Fruit fly (Drosophila melanogaster) whole organism, embryonic: ENCODE measurements around the gene CG42402.
"Not testable (repeated sequence)": the region's sequence is repeated elsewhere in the genome, so short reads cannot be mapped to it uniquely, and the experiment has no call there.

Source experiments
- Awh ChIP-seq: fragments of 200-800 bp; sonication (Bioruptor generic); IDR thresholded peaks from 2 replicates; pipeline ENCODE4, ENCODE4 v1.3.6; 2022; ENCODE audit warnings: missing biosample characterization, missing genetic modification characterization
- Blimp-1 ChIP-seq: fragments of 200-800 bp; sonication (Bioruptor generic); optimal IDR thresholded peaks from 3 replicates; lab custom pipeline; 2018; ENCODE audit warnings: missing biosample characterization, missing genetic modification characterization, mild to moderate bottlenecking, moderate library complexity, missing genetic modification reagents
- CG10366 ChIP-seq: fragments of 200-800 bp; sonication (Bioruptor generic); IDR thresholded peaks from 2 replicates; pipeline ENCODE4 v1.3.6; 2022; ENCODE audit warnings: missing biosample characterization, missing genetic modification characterization
- CG13894 ChIP-seq: fragments of 200-800 bp; sonication (Bioruptor generic); optimal IDR thresholded peaks from 3 replicates; lab custom pipeline; 2018; ENCODE audit warnings: missing biosample characterization, mild to moderate bottlenecking, missing genetic modification characterization, moderate library complexity
- CG17328 ChIP-seq: fragments of 200-800 bp; sonication (Bioruptor generic); IDR thresholded peaks from 2 replicates; pipeline ENCODE4 v1.3.6; 2022; ENCODE audit warnings: missing biosample characterization, missing genetic modification characterization
- CG18011 ChIP-seq: fragments of 200-800 bp; sonication (Bioruptor generic); optimal IDR thresholded peaks from 2 replicates; lab custom pipeline; 2017; ENCODE audit warnings: missing biosample characterization, missing genetic modification characterization, mild to moderate bottlenecking, moderate library complexity, missing genotype
- CG2199 ChIP-seq: fragments of 200-800 bp; sonication (Bioruptor generic); IDR thresholded peaks from 3 replicates; pipeline ENCODE4 v1.3.6; 2022; ENCODE audit warnings: missing biosample characterization, missing genetic modification characterization
- CG3163 ChIP-seq: fragments of 200-800 bp; sonication (Bioruptor generic); optimal IDR thresholded peaks from 3 replicates; lab custom pipeline; 2016; ENCODE audit warnings: missing biosample characterization, missing genetic modification characterization
- CG34224 ChIP-seq: fragments of 200-800 bp; sonication (Bioruptor generic); IDR thresholded peaks from 3 replicates; pipeline ENCODE4 v1.3.6; 2022; ENCODE audit warnings: missing biosample characterization, missing genetic modification characterization; ENCODE audit not compliant: partially characterized antibody
- CG6175 ChIP-seq: fragments of 200-800 bp; sonication (Bioruptor generic); IDR thresholded peaks from 3 replicates; pipeline ENCODE4 v1.3.6; 2022; ENCODE audit warnings: missing biosample characterization, missing genetic modification characterization
- CG7372 ChIP-seq: fragments of 200-800 bp; sonication (Bioruptor generic); IDR thresholded peaks from 2 replicates; pipeline ENCODE4 v1.3.6; 2022; ENCODE audit warnings: missing biosample characterization, missing genetic modification characterization
- CG8765 ChIP-seq: fragments of 200-800 bp; sonication (Bioruptor generic); IDR thresholded peaks from 2 replicates; pipeline ENCODE4 v1.3.6; 2022; ENCODE audit warnings: missing biosample characterization, missing genetic modification characterization
- CG8924 ChIP-seq: fragments of 200-800 bp; optimal IDR thresholded peaks from 3 replicates; lab custom pipeline; 2019; ENCODE audit warnings: missing biosample characterization, mild to moderate bottlenecking, missing genetic modification characterization, moderate library complexity
- Camta ChIP-seq: fragments of 200-800 bp; sonication (Bioruptor generic); optimal IDR thresholded peaks from 2 replicates; lab custom pipeline; 2016; ENCODE audit warnings: missing biosample characterization, missing genetic modification characterization
- Deaf1 ChIP-seq: fragments of 200-800 bp; optimal IDR thresholded peaks from 3 replicates; lab custom pipeline; 2019; ENCODE audit warnings: missing biosample characterization, mild to moderate bottlenecking, missing genetic modification characterization, moderate library complexity
- Eip74EF ChIP-seq, 2 experiments: fragments of 200-800 bp in 1 of 2; fragments of >200 bp in 1 of 2; sonication (Bioruptor generic) in 1 of 2; optimal IDR thresholded peaks; 2 replicates each; lab custom pipeline; 2017 to 2019; ENCODE audit warnings: missing biosample characterization in 2 of 2, missing genetic modification characterization in 2 of 2, mild to moderate bottlenecking in 1 of 2, moderate library complexity in 1 of 2
- Elba2 ChIP-seq: fragments of 200-800 bp; sonication (Bioruptor generic); optimal IDR thresholded peaks from 3 replicates; lab custom pipeline; 2016; ENCODE audit warnings: missing biosample characterization, missing genetic modification characterization
- Ets97D ChIP-seq: fragments of 200-800 bp; sonication (Bioruptor generic); optimal IDR thresholded peaks from 3 replicates; lab custom pipeline; 2016; ENCODE audit warnings: missing biosample characterization, missing genetic modification characterization
- Fer2 ChIP-seq: fragments of 200-800 bp; sonication (Bioruptor generic); optimal IDR thresholded peaks from 2 replicates; lab custom pipeline; 2018; ENCODE audit warnings: missing biosample characterization, mild to moderate bottlenecking, missing genetic modification characterization, moderate library complexity
- Gsc ChIP-seq: fragments of 200-800 bp; sonication (Bioruptor generic); IDR thresholded peaks from 2 replicates; pipeline ENCODE4 v1.3.6; 2022; ENCODE audit warnings: missing biosample characterization, missing genetic modification characterization
- H2.0 ChIP-seq: fragments of 200-800 bp; sonication (Bioruptor generic); IDR thresholded peaks from 2 replicates; pipeline ENCODE4 v1.3.6; 2022; ENCODE audit warnings: missing biosample characterization, missing genetic modification characterization
- Hmr ChIP-seq: fragments of 200-800 bp; sonication (Bioruptor generic); optimal IDR thresholded peaks from 3 replicates; lab custom pipeline; 2017; ENCODE audit warnings: mild to moderate bottlenecking, missing biosample characterization, missing genetic modification reagents, missing genetic modification characterization
- Hr3 ChIP-seq: fragments of 200-800 bp; sonication (Bioruptor generic); optimal IDR thresholded peaks from 3 replicates; lab custom pipeline; 2016; ENCODE audit warnings: missing biosample characterization, missing genetic modification characterization
- Meics ChIP-seq: fragments of 200-800 bp; sonication (Bioruptor generic); optimal IDR thresholded peaks from 2 replicates; lab custom pipeline; 2017; ENCODE audit warnings: missing biosample characterization, mild to moderate bottlenecking, missing genetic modification characterization
- Pdp1 ChIP-seq, 2 experiments: fragments of 200-800 bp; sonication (Bioruptor generic); optimal IDR thresholded peaks; 3 replicates each; lab custom pipeline; 2016; ENCODE audit warnings: missing biosample characterization in 2 of 2, missing genetic modification characterization in 2 of 2, mild to moderate bottlenecking in 1 of 2, moderate library complexity in 1 of 2
- Trl ChIP-seq, 3 experiments: fragments of >200 bp in 2 of 3; fragments of 200-800 bp in 1 of 3; sonication (Bioruptor generic) in 1 of 3; optimal IDR thresholded peaks; 2 replicates in 1 of 3; 3 replicates in 2 of 3; lab custom pipeline; 2016 to 2017; ENCODE audit warnings: missing biosample characterization in 1 of 3, missing genetic modification characterization in 1 of 3
- YL-1 ChIP-seq: fragments of 200-800 bp; sonication (Bioruptor generic); optimal IDR thresholded peaks from 3 replicates; lab custom pipeline; 2017; ENCODE audit warnings: missing biosample characterization, mild to moderate bottlenecking, missing genetic modification characterization
- abd-A ChIP-seq: fragments of 200-800 bp; sonication (Bioruptor generic); optimal IDR thresholded peaks from 3 replicates; lab custom pipeline; 2019; ENCODE audit warnings: missing biosample characterization, mild to moderate bottlenecking, missing genetic modification characterization, moderate library complexity
- chinmo ChIP-seq: fragments of 200-800 bp; sonication (Bioruptor generic); IDR thresholded peaks from 4 replicates; pipeline ENCODE4 v1.3.6; 2022; ENCODE audit warnings: missing biosample characterization, missing genetic modification characterization; ENCODE audit not compliant: partially characterized antibody
- disco-r ChIP-seq: fragments of 200-800 bp; sonication (Bioruptor generic); optimal IDR thresholded peaks from 2 replicates; lab custom pipeline; 2016; ENCODE audit warnings: missing biosample characterization, missing genetic modification characterization
- emc ChIP-seq: fragments of 200-800 bp; sonication (Bioruptor generic); optimal IDR thresholded peaks from 2 replicates; lab custom pipeline; 2016; ENCODE audit warnings: missing biosample characterization, missing genetic modification characterization
- esg ChIP-seq: fragments of 200-800 bp; sonication (Bioruptor generic); conservative IDR thresholded peaks from 2 replicates; pipeline ENCODE4 v1.3.6; 2022; ENCODE audit warnings: missing biosample characterization, missing genetic modification characterization
- ewg ChIP-seq: fragments of 200-800 bp; sonication (Bioruptor generic); optimal IDR thresholded peaks from 3 replicates; lab custom pipeline; 2017; ENCODE audit warnings: mild to moderate bottlenecking, missing biosample characterization, missing genetic modification reagents, missing genetic modification characterization
- grn ChIP-seq: fragments of 200-800 bp; sonication (Bioruptor generic); optimal IDR thresholded peaks from 3 replicates; lab custom pipeline; 2017; ENCODE audit warnings: missing biosample characterization, missing genetic modification characterization
- gsb-n ChIP-seq: fragments of 200-800 bp; sonication (Bioruptor generic); optimal IDR thresholded peaks from 3 replicates; lab custom pipeline; 2018; ENCODE audit warnings: missing biosample characterization, mild to moderate bottlenecking, missing genetic modification characterization
- jumu ChIP-seq: fragments of 200-800 bp; sonication (Bioruptor generic); optimal IDR thresholded peaks from 3 replicates; lab custom pipeline; 2016; ENCODE audit warnings: missing biosample characterization, missing genetic modification characterization
- knrl ChIP-seq: fragments of 200-800 bp; sonication (Bioruptor generic); IDR thresholded peaks from 3 replicates; pipeline ENCODE4 v1.3.6; 2022; ENCODE audit warnings: missing biosample characterization, missing genetic modification characterization; ENCODE audit not compliant: partially characterized antibody
- lbe ChIP-seq: fragments of 200-800 bp; sonication (Bioruptor generic); optimal IDR thresholded peaks from 2 replicates; lab custom pipeline; 2016; ENCODE audit warnings: missing biosample characterization, mild to moderate bottlenecking, missing genetic modification characterization
- mld ChIP-seq: fragments of 200-800 bp; sonication (Bioruptor generic); IDR thresholded peaks from 3 replicates; pipeline ENCODE4 v1.3.6; 2022; ENCODE audit warnings: missing biosample characterization, missing genetic modification characterization; ENCODE audit not compliant: partially characterized antibody
- org-1 ChIP-seq: fragments of 200-800 bp; sonication (Bioruptor generic); optimal IDR thresholded peaks from 2 replicates; lab custom pipeline; 2017; ENCODE audit warnings: missing biosample characterization, missing genetic modification characterization
- pnt ChIP-seq: fragments of 200-800 bp; sonication (Bioruptor generic); optimal IDR thresholded peaks from 3 replicates; lab custom pipeline; 2016; ENCODE audit warnings: missing biosample characterization, missing genetic modification characterization
- pzg ChIP-seq: fragments of 200-800 bp; sonication (Bioruptor generic); optimal IDR thresholded peaks from 3 replicates; lab custom pipeline; 2018; ENCODE audit warnings: missing biosample characterization, mild to moderate bottlenecking, missing genetic modification characterization, moderate library complexity
- sd ChIP-seq: fragments of 200-800 bp; sonication (Bioruptor generic); optimal IDR thresholded peaks from 3 replicates; lab custom pipeline; 2018; ENCODE audit warnings: missing biosample characterization, mild to moderate bottlenecking, missing genetic modification characterization, moderate library complexity
- sens ChIP-seq: fragments of 200-800 bp; sonication (Bioruptor generic); peaks from one replicate; lab custom pipeline; 2016; ENCODE audit warnings: missing biosample characterization, missing genetic modification characterization
- trh ChIP-seq: fragments of 200-800 bp; sonication (Bioruptor generic); optimal IDR thresholded peaks from 2 replicates; lab custom pipeline; 2016; ENCODE audit warnings: missing biosample characterization, missing genetic modification characterization
- zen2 ChIP-seq: fragments of 200-800 bp; sonication (Bioruptor generic); IDR thresholded peaks from 3 replicates; pipeline ENCODE4 v1.3.6; 2022; ENCODE audit warnings: missing biosample characterization, missing genetic modification characterization; ENCODE audit not compliant: partially characterized antibody
- zfh2 ChIP-seq: fragments of 200-800 bp; sonication (Bioruptor generic); optimal IDR thresholded peaks from 2 replicates; lab custom pipeline; 2016; ENCODE audit warnings: missing biosample characterization, missing genetic modification characterization

CG42402 gene

DNA sequence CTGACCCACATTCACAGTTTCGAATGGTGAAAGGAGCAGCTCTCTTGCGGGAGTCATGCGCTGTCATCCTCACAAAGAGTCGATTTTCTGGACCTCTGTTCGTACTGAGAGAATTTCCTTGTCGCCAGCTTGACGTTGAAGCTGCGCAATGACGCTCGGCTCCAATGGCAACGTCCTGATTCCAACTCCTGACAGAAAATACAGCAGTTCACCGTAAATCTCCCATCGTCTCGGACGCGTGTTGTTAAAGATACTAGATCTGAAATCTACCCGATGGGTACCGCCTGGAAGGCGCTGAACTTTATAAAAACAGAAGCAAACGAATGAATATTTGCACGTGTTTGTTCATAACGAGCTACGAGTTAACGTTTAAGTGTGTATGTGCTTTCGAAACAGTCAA is 6.1 kb downstream of the CG42402 start:
- TF ChIP-seq CG3163 (GFP tag; lab: Kevin White, UChicago) (peak; percentile 65), Deaf1 (tag; lab: Kevin White, UChicago) (peak; percentile 54), Hmr (GFP tag; lab: Kevin White, UChicago) (peak; percentile 1), Pdp1 (GFP tag; optimal IDR thresholded peaks at IDR 0.05; lab: Kevin White, UChicago) (no peak), knrl (no peak), CG18011 (GFP tag; lab: Kevin White, UChicago) (no peak), YL-1 (GFP tag; lab: Kevin White, UChicago) (no peak), sens (GFP tag; lab: Kevin White, UChicago) (peak; percentile 40), pzg (GFP tag; lab: Kevin White, UChicago) (no peak), ewg (GFP tag; lab: Kevin White, UChicago) (peak; percentile 82), Trl (optimal IDR thresholded peaks at IDR 0.05; lab: Kevin White, UChicago) (peak; percentile 10 to 46), Trl (GFP tag; optimal IDR thresholded peaks at IDR 0.05; lab: Kevin White, UChicago) (no peak), CG34224 (0 out of 3 replicates have a peak, but pooled peaks have one; percentile 17), zen2 (peak; percentile 27; the same call in 1 of the 3 replicates), CG13894 (tag; lab: Kevin White, UChicago) (peak; percentile 60), Elba2 (no peak)

DNA sequence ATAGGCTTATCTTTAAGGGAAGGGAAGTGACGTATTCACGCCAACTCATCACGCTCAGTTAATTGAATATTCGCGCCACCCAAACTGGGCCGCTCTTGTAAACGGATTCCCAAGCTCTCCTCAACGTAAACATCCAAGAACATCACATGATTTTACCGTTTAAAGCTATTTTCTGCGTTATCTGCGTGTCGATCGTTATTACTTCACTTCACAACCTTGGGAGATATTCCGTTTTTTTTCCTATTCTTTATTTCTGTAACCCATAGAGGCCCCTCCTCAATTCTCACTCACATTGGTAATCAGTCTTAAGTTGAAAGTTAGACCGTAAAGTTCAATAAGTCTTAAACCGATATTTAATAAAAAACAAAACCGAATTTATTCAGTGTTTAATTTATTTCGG is 48.4 kb downstream of the CG42402 start, which contains the start of gene Gfat1:
TSS of gene Gfat1 (plus strand) at position 301 of the 400 bp plus-strand sequence.
- not testable (repeated sequence) for TF ChIP-seq Meics (GFP tag; lab: Kevin White, UChicago); sd (tag; lab: Kevin White, UChicago); zfh2
- TF ChIP-seq, all 482 proteins: peak for 0; not testable (repeated sequence) for 482

DNA sequence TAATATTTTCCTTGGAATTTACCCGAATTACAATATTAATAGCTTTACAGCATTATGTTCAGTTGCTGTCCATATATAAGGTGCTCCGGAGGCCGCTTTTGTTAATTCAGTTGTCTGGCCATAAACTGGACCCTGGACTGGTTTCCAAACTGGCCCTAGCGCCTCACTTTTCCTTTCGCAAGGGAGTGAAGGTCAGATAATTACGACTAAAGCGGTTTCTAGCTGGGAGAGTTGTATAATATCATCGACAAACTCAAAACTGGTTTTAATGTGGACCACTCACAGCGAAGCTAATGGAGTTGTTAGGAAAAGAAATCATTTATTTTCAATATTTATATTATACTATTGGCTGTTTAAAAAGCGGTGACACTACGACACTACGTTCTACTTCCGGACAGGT is 49.8 kb downstream of the CG42402 start:
- peak in 1 of 2 experiments; percentile 39 for TF ChIP-seq Eip74EF (GFP tag; optimal IDR thresholded peaks at IDR 0.05; lab: Kevin White, UChicago)
- no peak for TF ChIP-seq lbe (GFP tag; lab: Kevin White, UChicago)
- no peak for TF ChIP-seq CG8924 (tag; lab: Kevin White, UChicago)
- TF ChIP-seq Gsc (GFP tag; lab: Robert Waterston, UW): no peak
- 0 out of 4 replicates have a peak, but pooled peaks have one; percentile 31 for TF ChIP-seq chinmo (GFP tag; lab: Robert Waterston, UW)
- peak; percentile 97 for TF ChIP-seq Blimp-1 (GFP tag; lab: Kevin White, UChicago)
- no peak for TF ChIP-seq jumu (GFP tag; lab: Kevin White, UChicago)
- peak; percentile 36 for TF ChIP-seq abd-A (tag; lab: Kevin White, UChicago)
- TF ChIP-seq org-1: no peak
- no peak for TF ChIP-seq Camta (GFP tag; lab: Kevin White, UChicago)
- TF ChIP-seq Fer2 (tag; lab: Kevin White, UChicago): no peak
- no peak for TF ChIP-seq esg (GFP tag; lab: Robert Waterston, UW)
- no peak for TF ChIP-seq emc
- TF ChIP-seq Ets97D (GFP tag; lab: Kevin White, UChicago): no peak
- TF ChIP-seq H2.0: no peak
- TF ChIP-seq CG8765 (GFP tag; lab: Robert Waterston, UW): no peak
- peak; percentile 10 for TF ChIP-seq CG13894 (tag; lab: Kevin White, UChicago)
- TF ChIP-seq Deaf1 (tag; lab: Kevin White, UChicago): no peak
- TF ChIP-seq CG10366: no peak
- TF ChIP-seq CG17328 (GFP tag; lab: Robert Waterston, UW): no peak
- no peak for TF ChIP-seq gsb-n (tag; lab: Kevin White, UChicago)
- no peak for TF ChIP-seq pnt (GFP tag; lab: Kevin White, UChicago)
- TF ChIP-seq sd (tag; lab: Kevin White, UChicago): peak; percentile 30
- TF ChIP-seq CG7372 (GFP tag; lab: Robert Waterston, UW): no peak
- TF ChIP-seq Awh (GFP tag; lab: Robert Waterston, UW): no peak
- TF ChIP-seq CG2199 (GFP tag; lab: Robert Waterston, UW): 0 out of 3 replicates have a peak, but pooled peaks have one; percentile 19
- no peak for TF ChIP-seq disco-r
- peak; percentile 94 for TF ChIP-seq mld (GFP tag; lab: Robert Waterston, UW)
- TF ChIP-seq Hr3 (GFP tag; lab: Kevin White, UChicago): no peak
- no peak for TF ChIP-seq grn (GFP tag; lab: Kevin White, UChicago)
- no peak for TF ChIP-seq CG6175 (GFP tag; lab: Robert Waterston, UW)
- TF ChIP-seq trh: no peak
